Fruit fly (Drosophila melanogaster) whole organism, wandering third instar larva: ENCODE data around the gene CG11686.

ENCODE experiments used
- Abd-B ChIP-seq: fragments of >200 bp; optimal IDR thresholded peaks from 2 replicates; lab custom pipeline; 2017; ENCODE audit warnings: missing biosample characterization, missing genetic modification characterization
- CrebA ChIP-seq: fragments of 200-800 bp; sonication (Bioruptor generic); optimal IDR thresholded peaks from 2 replicates; lab custom pipeline; 2016; ENCODE audit warnings: missing biosample characterization, mild to moderate bottlenecking, missing genetic modification characterization, borderline replicate concordance
- Dif ChIP-seq: fragments of 200-275, 200-300 bp; sonication (Bioruptor generic); optimal IDR thresholded peaks from 2 replicates; lab custom pipeline; 2018; ENCODE audit warnings: missing biosample characterization, missing genetic modification characterization; ENCODE audit not compliant: partially characterized antibody
- OdsH ChIP-seq: fragments of 200-800 bp; sonication (Bioruptor generic); optimal IDR thresholded peaks from 2 replicates; lab custom pipeline; 2016; ENCODE audit warnings: missing biosample characterization, mild to moderate bottlenecking, missing genetic modification characterization
- br ChIP-seq: fragments of 200-800 bp; sonication (Bioruptor generic); optimal IDR thresholded peaks from 2 replicates; lab custom pipeline; 2016; ENCODE audit warnings: missing biosample characterization, missing genetic modification characterization
- dsf ChIP-seq: sonication (Bioruptor generic); optimal IDR thresholded peaks from 2 replicates; lab custom pipeline; 2016; ENCODE audit warnings: missing biosample characterization, missing genetic modification characterization, borderline replicate concordance
- lola ChIP-seq: fragments of >200 bp; optimal IDR thresholded peaks from 2 replicates; lab custom pipeline; 2017; ENCODE audit warnings: missing biosample characterization, missing genetic modification characterization
- psq ChIP-seq: fragments of 200-800 bp; sonication (Bioruptor generic); optimal IDR thresholded peaks from 3 replicates; lab custom pipeline; 2017; ENCODE audit warnings: missing biosample characterization, mild to moderate bottlenecking, missing genetic modification characterization, moderate library complexity
- usp ChIP-seq: fragments of >200 bp; optimal IDR thresholded peaks from 2 replicates; lab custom pipeline; 2017; ENCODE audit warnings: missing biosample characterization, missing genetic modification characterization

DNA sequence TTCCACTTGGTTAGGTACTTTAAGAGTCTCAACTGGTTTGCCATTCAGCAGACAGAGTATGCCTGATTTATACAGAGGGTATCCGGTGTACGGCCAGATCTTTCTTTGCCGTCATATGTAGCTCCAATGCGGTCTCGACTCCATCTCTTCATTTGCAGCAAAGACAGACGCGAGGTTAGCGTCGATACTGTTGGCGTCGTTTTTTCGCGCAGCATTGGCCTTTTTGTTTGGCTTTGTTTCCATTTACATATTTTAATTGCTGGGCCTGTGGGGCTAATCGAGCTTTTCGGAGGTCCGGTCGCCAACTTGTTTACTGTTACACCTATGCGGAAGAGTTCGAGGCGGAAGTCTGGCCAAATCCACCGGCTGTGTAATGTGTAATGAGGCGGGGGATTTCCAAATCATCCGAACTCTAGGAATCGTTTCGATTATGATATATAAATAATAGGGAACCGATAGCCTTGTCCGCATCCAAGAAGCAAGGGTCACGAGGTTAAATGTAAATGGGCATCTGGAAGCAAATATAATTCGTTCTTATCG is 14.2 kb downstream of the CG11686 start:
- no peak for TF ChIP-seq CrebA
- TF ChIP-seq Abd-B = no peak
- TF ChIP-seq psq (GFP tag; lab: Kevin White, UChicago) = no peak
- no peak for TF ChIP-seq dsf (GFP tag; lab: Kevin White, UChicago)
- TF ChIP-seq OdsH (GFP tag; lab: Kevin White, UChicago) = no peak
- TF ChIP-seq usp = no peak
- TF ChIP-seq br (GFP tag; lab: Kevin White, UChicago) = no peak
- no peak for TF ChIP-seq Dif (GFP tag; lab: Kevin White, UChicago)
- TF ChIP-seq lola = no peak
